Worm (Caenorhabditis elegans) whole organism, L1 larva: ENCODE results near the gene C07G2.5.

Source experiments
- C34B4.2 ChIP-seq: sonication (generic microtip); optimal IDR thresholded peaks from 2 replicates; lab custom pipeline; 2017; ENCODE audit warnings: mild to moderate bottlenecking, missing genetic modification characterization, missing compliant biosample characterization
- F16B12.6 ChIP-seq: fragments of 150-350 bp; optimal IDR thresholded peaks from 2 replicates; lab custom pipeline; 2014; ENCODE audit warnings: missing biosample characterization, missing genetic modification characterization
- Y116A8C.19 ChIP-seq: sonication (generic microtip); optimal IDR thresholded peaks from 2 replicates; lab custom pipeline; 2016; ENCODE audit warnings: missing compliant biosample characterization, missing genetic modification characterization, borderline replicate concordance
- aha-1 ChIP-seq: fragments of 150-350 bp; optimal IDR thresholded peaks from 2 replicates; lab custom pipeline; 2014; ENCODE audit warnings: missing biosample characterization, missing genetic modification characterization
- alr-1 ChIP-seq: fragments of 200-800 bp; sonication (Bioruptor generic); optimal IDR thresholded peaks from 2 replicates; lab custom pipeline; 2018; ENCODE audit warnings: borderline replicate concordance, mild to moderate bottlenecking, missing genetic modification characterization, missing compliant biosample characterization
- blmp-1 ChIP-seq: fragments of 150-350 bp; optimal IDR thresholded peaks from 2 replicates; lab custom pipeline; 2014; ENCODE audit warnings: missing biosample characterization, missing genetic modification characterization
- ceh-63 ChIP-seq: fragments of 200-800 bp; sonication (Bioruptor generic); optimal IDR thresholded peaks from 2 replicates; lab custom pipeline; 2018; ENCODE audit warnings: mild to moderate bottlenecking, missing genetic modification characterization, missing compliant biosample characterization
- ceh-8 ChIP-seq: fragments of 200-800 bp; sonication (Bioruptor generic); optimal IDR thresholded peaks from 2 replicates; lab custom pipeline; 2018; ENCODE audit warnings: mild to moderate bottlenecking, missing genetic modification characterization, moderate library complexity, missing compliant biosample characterization
- ceh-88 ChIP-seq: fragments of 200-800 bp; sonication (Bioruptor generic); IDR thresholded peaks from 2 replicates; pipeline ENCODE4 v1.3.6; 2022; ENCODE audit warnings: missing genetic modification characterization, missing compliant biosample characterization
- ceh-90 ChIP-seq: sonication (generic microtip); optimal IDR thresholded peaks from 2 replicates; lab custom pipeline; 2016; ENCODE audit warnings: missing genetic modification characterization, missing compliant biosample characterization
- dsc-1 ChIP-seq: sonication (generic microtip); optimal IDR thresholded peaks from 2 replicates; lab custom pipeline; 2016; ENCODE audit warnings: mild to moderate bottlenecking, missing genetic modification characterization, missing compliant biosample characterization
- efl-1 ChIP-seq, 4 experiments: fragments of 150-350 bp; optimal IDR thresholded peaks in 3 of 4; peaks in 1 of 4; 1 replicate in 1 of 4; 2 replicates in 3 of 4; lab custom pipeline; 2014; ENCODE audit warnings: missing biosample characterization in 2 of 4, missing genetic modification characterization in 2 of 4, missing genetic modification reagents in 2 of 4
- egl-13 ChIP-seq: sonication (generic microtip); optimal IDR thresholded peaks from 2 replicates; lab custom pipeline; 2016; ENCODE audit warnings: missing genotype, missing genetic modification reagents, missing genetic modification characterization, missing compliant biosample characterization
- fkh-10 ChIP-seq: sonication (generic microtip); optimal IDR thresholded peaks from 2 replicates; lab custom pipeline; 2017; ENCODE audit warnings: missing biosample characterization, missing genetic modification reagents, missing genetic modification characterization
- fkh-8 ChIP-seq: sonication (generic microtip); optimal IDR thresholded peaks from 2 replicates; lab custom pipeline; 2016; ENCODE audit warnings: mild to moderate bottlenecking, missing genetic modification characterization, missing compliant biosample characterization
- grh-1 ChIP-seq: fragments of 200-800 bp; sonication (Bioruptor generic); IDR thresholded peaks from 2 replicates; pipeline ENCODE4 v1.3.6; 2022; ENCODE audit warnings: missing genetic modification reagents, missing genetic modification characterization, missing compliant biosample characterization
- hpl-2 ChIP-seq: fragments of 150-350 bp; optimal IDR thresholded peaks from 2 replicates; lab custom pipeline; 2014; ENCODE audit warnings: missing biosample characterization, missing genetic modification reagents, missing genetic modification characterization
- irx-1 ChIP-seq: sonication (generic microtip); optimal IDR thresholded peaks from 2 replicates; lab custom pipeline; 2016; ENCODE audit warnings: missing genetic modification characterization, missing compliant biosample characterization
- jun-1 ChIP-seq: fragments of 150-350 bp; optimal IDR thresholded peaks from 2 replicates; lab custom pipeline; 2014; ENCODE audit warnings: missing biosample characterization, missing genetic modification reagents, missing genetic modification characterization
- lin-14 ChIP-seq: fragments of 200-800 bp; sonication (Bioruptor generic); optimal IDR thresholded peaks from 2 replicates; lab custom pipeline; 2018; ENCODE audit warnings: mild to moderate bottlenecking, missing genetic modification characterization, moderate library complexity, missing compliant biosample characterization
- lin-15B ChIP-seq: fragments of 150-350 bp; sonication (generic microtip); optimal IDR thresholded peaks from 3 replicates; lab custom pipeline; 2014; ENCODE audit warnings: missing biosample characterization, missing genetic modification characterization
- lin-35 ChIP-seq, 2 experiments: fragments of 150-350 bp; optimal IDR thresholded peaks; 2 replicates each; lab custom pipeline; 2014; ENCODE audit warnings: missing biosample characterization in 2 of 2, missing genetic modification characterization in 2 of 2, missing genetic modification reagents in 2 of 2
- lir-3 ChIP-seq: sonication (generic microtip); optimal IDR thresholded peaks from 2 replicates; lab custom pipeline; 2016; ENCODE audit warnings: mild to moderate bottlenecking, missing genetic modification characterization, moderate library complexity, missing compliant biosample characterization; ENCODE audit not compliant: poor library complexity
- lsy-2 ChIP-seq, 2 experiments: fragments of 150-350 bp; optimal IDR thresholded peaks; 2 replicates each; lab custom pipeline; 2014; ENCODE audit warnings: missing biosample characterization in 2 of 2, missing genetic modification characterization in 2 of 2
- mep-1 ChIP-seq: fragments of 150-350 bp; optimal IDR thresholded peaks from 2 replicates; lab custom pipeline; 2014; ENCODE audit warnings: missing biosample characterization, missing genetic modification characterization
- nhr-12 ChIP-seq: sonication (generic microtip); optimal IDR thresholded peaks from 2 replicates; lab custom pipeline; 2017; ENCODE audit warnings: missing biosample characterization, missing genetic modification characterization
- nhr-19 ChIP-seq: fragments of 200-800 bp; sonication (Bioruptor generic); conservative IDR thresholded peaks from 2 replicates; pipeline ENCODE4 v1.3.6; 2022; ENCODE audit warnings: missing genetic modification characterization, missing compliant biosample characterization
- nhr-20 ChIP-seq: sonication (generic microtip); optimal IDR thresholded peaks from 2 replicates; lab custom pipeline; 2016; ENCODE audit warnings: mild to moderate bottlenecking, missing genetic modification characterization, missing compliant biosample characterization
- nhr-237 ChIP-seq: fragments of 150-350 bp; optimal IDR thresholded peaks from 2 replicates; lab custom pipeline; 2014; ENCODE audit warnings: missing biosample characterization, missing genetic modification characterization
- nhr-47 ChIP-seq: sonication (generic microtip); optimal IDR thresholded peaks from 2 replicates; lab custom pipeline; 2016; ENCODE audit warnings: mild to moderate bottlenecking, missing genetic modification characterization, moderate library complexity, missing compliant biosample characterization
- nhr-71 ChIP-seq: sonication (generic microtip); optimal IDR thresholded peaks from 2 replicates; lab custom pipeline; 2016; ENCODE audit warnings: mild to moderate bottlenecking, missing genetic modification characterization, moderate library complexity, missing compliant biosample characterization
- nhr-77 ChIP-seq: fragments of 150-350 bp; optimal IDR thresholded peaks from 2 replicates; lab custom pipeline; 2014; ENCODE audit warnings: missing biosample characterization, missing genetic modification characterization
- nhr-84 ChIP-seq: sonication (generic microtip); optimal IDR thresholded peaks from 2 replicates; lab custom pipeline; 2017; ENCODE audit warnings: missing biosample characterization, missing genetic modification characterization
- nhr-85 ChIP-seq: sonication (generic microtip); peaks from one replicate; lab custom pipeline; 2016; ENCODE audit warnings: missing genetic modification characterization, inconsistent platforms, missing compliant biosample characterization
- nhr-90 ChIP-seq: sonication (generic microtip); optimal IDR thresholded peaks from 2 replicates; lab custom pipeline; 2016; ENCODE audit warnings: mild to moderate bottlenecking, missing genetic modification characterization, missing compliant biosample characterization; ENCODE audit not compliant: poor library complexity
- pax-3 ChIP-seq: fragments of 200-800 bp; sonication (Bioruptor generic); optimal IDR thresholded peaks from 2 replicates; lab custom pipeline; 2018; ENCODE audit warnings: mild to moderate bottlenecking, missing genetic modification characterization, moderate library complexity, missing compliant biosample characterization
- snu-23 ChIP-seq: sonication (generic microtip); optimal IDR thresholded peaks from 2 replicates; lab custom pipeline; 2016; ENCODE audit warnings: missing genetic modification characterization, missing compliant biosample characterization
- sptf-1 ChIP-seq: fragments of 150-350 bp; optimal IDR thresholded peaks from 2 replicates; lab custom pipeline; 2014; ENCODE audit warnings: missing biosample characterization, missing genetic modification characterization
- swsn-7 ChIP-seq: sonication (generic microtip); optimal IDR thresholded peaks from 2 replicates; lab custom pipeline; 2016; ENCODE audit warnings: missing genetic modification characterization, missing compliant biosample characterization
- tbx-2 ChIP-seq: sonication (generic microtip); optimal IDR thresholded peaks from 2 replicates; lab custom pipeline; 2016; ENCODE audit warnings: missing genetic modification characterization, missing compliant biosample characterization
- unc-130 ChIP-seq: fragments of 150-350 bp; optimal IDR thresholded peaks from 2 replicates; lab custom pipeline; 2017; ENCODE audit warnings: missing biosample characterization, missing genetic modification characterization, inconsistent platforms
- unc-86 ChIP-seq: sonication (generic microtip); optimal IDR thresholded peaks from 2 replicates; lab custom pipeline; 2016; ENCODE audit warnings: missing genetic modification characterization, missing compliant biosample characterization
- xbp-1 ChIP-seq: sonication (generic microtip); optimal IDR thresholded peaks from 2 replicates; lab custom pipeline; 2016; ENCODE audit warnings: missing genetic modification characterization, missing compliant biosample characterization
- zag-1 ChIP-seq: fragments of 150-350 bp; optimal IDR thresholded peaks from 2 replicates; lab custom pipeline; 2014; ENCODE audit warnings: missing biosample characterization, missing genetic modification characterization
- ztf-11 ChIP-seq, 2 experiments: sonication (generic microtip); optimal IDR thresholded peaks; 2 replicates each; lab custom pipeline; 2016 to 2017; ENCODE audit warnings: missing genetic modification characterization in 2 of 2, missing biosample characterization in 1 of 2, missing compliant biosample characterization in 1 of 2

Gene C07G2.5

ce11 chrIII:4456579-4456978 lies 42.3 kb downstream of the C07G2.5 start:
- TF ChIP-seq fkh-8 (peak; percentile 44), fkh-10 (GFP tag; lab: Kevin White, UChicago) (no peak), mep-1 (tag; lab: Kevin White, UChicago) (peak; percentile 53), aha-1 (tag; lab: Kevin White, UChicago) (no peak), nhr-85 (tag; lab: Kevin White, UChicago) (peak; percentile 96), egl-13 (tag; lab: Kevin White, UChicago) (no peak), efl-1 (optimal IDR thresholded peaks at IDR 0.05; lab: Kevin White, UChicago) (peak; percentile 24 to 41), efl-1 (GFP tag; optimal IDR thresholded peaks at IDR 0.05 in 1 of 2; lab: Kevin White, UChicago) (no peak), ceh-90 (tag; lab: Kevin White, UChicago) (no peak), unc-130 (no peak), blmp-1 (peak; percentile 2), nhr-47 (tag; lab: Kevin White, UChicago) (peak; percentile 36), ceh-63 (GFP tag; lab: Kevin White, UChicago) (no peak), lir-3 (no peak), tbx-2 (tag; lab: Kevin White, UChicago) (peak; percentile 1), F16B12.6 (tag; lab: Kevin White, UChicago) (no peak), nhr-12 (tag; lab: Kevin White, UChicago) (no peak), lin-35 (GFP tag; optimal IDR thresholded peaks at IDR 0.05; lab: Kevin White, UChicago) (no peak), nhr-19 (peak; percentile 23; the same call in 1 of the 2 replicates), snu-23 (GFP tag; lab: Kevin White, UChicago) (peak; percentile 28), nhr-77 (tag; lab: Kevin White, UChicago) (no peak), nhr-20 (tag; lab: Kevin White, UChicago) (peak; percentile 6), hpl-2 (no peak), irx-1 (no peak), unc-86 (tag; lab: Kevin White, UChicago) (peak; percentile 23), nhr-90 (no peak), nhr-237 (tag; lab: Kevin White, UChicago) (no peak), swsn-7 (peak; percentile 57), nhr-71 (tag; lab: Kevin White, UChicago) (peak; percentile 64), jun-1 (tag; lab: Kevin White, UChicago) (no peak), xbp-1 (tag; lab: Kevin White, UChicago) (peak; percentile 40), sptf-1 (tag; lab: Kevin White, UChicago) (no peak), ztf-11 (tag; optimal IDR thresholded peaks at IDR 0.05; lab: Kevin White, UChicago) (no peak), grh-1 (peak; percentile 81), ceh-88 (no peak), nhr-84 (tag; lab: Kevin White, UChicago) (no peak), lin-15B (tag; lab: Kevin White, UChicago) (no peak), pax-3 (tag; lab: Kevin White, UChicago) (peak; percentile 2), ceh-8 (GFP tag; lab: Kevin White, UChicago) (no peak), lin-14 (peak; percentile 72), lsy-2 (tag; optimal IDR thresholded peaks at IDR 0.05; lab: Kevin White, UChicago) (peak; percentile 63 to 85), Y116A8C.19 (tag; lab: Kevin White, UChicago) (no peak), C34B4.2 (tag; lab: Kevin White, UChicago) (no peak), dsc-1 (no peak), zag-1 (tag; lab: Kevin White, UChicago) (no peak), alr-1 (tag; lab: Kevin White, UChicago) (no peak)
